Worm (Caenorhabditis elegans) whole organism, L4 larva: Measurements from ENCODE around the gene mrpl-37.

Experiments
- ZK546.5 ChIP-seq, 2 experiments: sonication (generic microtip); optimal IDR thresholded peaks; 2 replicates each; lab custom pipeline; 2017; ENCODE audit warnings: missing biosample characterization in 2 of 2, missing genetic modification characterization in 2 of 2
- dpl-1 ChIP-seq: fragments of 150-350 bp; optimal IDR thresholded peaks from 2 replicates; lab custom pipeline; 2014; ENCODE audit warnings: missing biosample characterization, missing genetic modification reagents, missing genetic modification characterization
- hif-1 ChIP-seq, 2 experiments: sonication (generic microtip); optimal IDR thresholded peaks; 2 replicates each; lab custom pipeline; 2016 to 2017; ENCODE audit warnings: missing compliant biosample characterization in 2 of 2, missing genetic modification characterization in 2 of 2, missing genetic modification reagents in 2 of 2, missing genotype in 2 of 2, mild to moderate bottlenecking in 1 of 2
- lin-15B ChIP-seq: fragments of 150-350 bp; sonication (generic microtip); optimal IDR thresholded peaks from 3 replicates; lab custom pipeline; 2014; ENCODE audit warnings: missing biosample characterization, missing genetic modification characterization
- nhr-6 ChIP-seq: fragments of 150-350 bp; optimal IDR thresholded peaks from 2 replicates; lab custom pipeline; 2014; ENCODE audit warnings: missing biosample characterization, missing genetic modification characterization
- pha-4 ChIP-seq, 2 experiments: fragments of 150-350 bp in 1 of 2; fragments of 200-800 bp in 1 of 2; sonication (Bioruptor generic) in 1 of 2; IDR thresholded peaks in 1 of 2; optimal IDR thresholded peaks in 1 of 2; 2 replicates each; pipeline versions ENCODE4 v1.3.6 to Lab custom; 2014 to 2022; ENCODE audit warnings: missing genetic modification characterization in 2 of 2, missing genetic modification reagents in 2 of 2, missing biosample characterization in 1 of 2, missing compliant biosample characterization in 1 of 2
- sdz-12 ChIP-seq: fragments of 200-800 bp; sonication (Bioruptor generic); optimal IDR thresholded peaks from 2 replicates; lab custom pipeline; 2018; ENCODE audit warnings: mild to moderate bottlenecking, missing genetic modification characterization, missing compliant biosample characterization
- zfp-2 ChIP-seq: sonication (generic microtip); optimal IDR thresholded peaks from 2 replicates; lab custom pipeline; 2016; ENCODE audit warnings: mild to moderate bottlenecking, missing genetic modification characterization, missing compliant biosample characterization
- zip-2 ChIP-seq: fragments of 150-350 bp; optimal IDR thresholded peaks from 2 replicates; lab custom pipeline; 2014; ENCODE audit warnings: missing biosample characterization, missing genetic modification characterization

- no peak for TF ChIP-seq sdz-12 (GFP tag; lab: Kevin White, UChicago)
- TF ChIP-seq lin-15B (tag; lab: Kevin White, UChicago) = no peak
- no peak for TF ChIP-seq pha-4 (GFP tag; IDR thresholded peaks at IDR 0.05; lab: Robert Waterston, UW)
- no peak for TF ChIP-seq pha-4 (tag; optimal IDR thresholded peaks at IDR 0.05; lab: Kevin White, UChicago)
- no peak for TF ChIP-seq zip-2 (tag; lab: Kevin White, UChicago)
- no peak for TF ChIP-seq nhr-6 (tag; lab: Kevin White, UChicago)
- TF ChIP-seq ZK546.5 (tag; optimal IDR thresholded peaks at IDR 0.05; lab: Kevin White, UChicago) = no peak
- no peak for TF ChIP-seq zfp-2
- no peak for TF ChIP-seq hif-1 (tag; optimal IDR thresholded peaks at IDR 0.05; lab: Kevin White, UChicago)
- TF ChIP-seq dpl-1 (GFP tag; lab: Kevin White, UChicago) = no peak
Measured at ce11 chrII:13560553-13560952, 14.3 kb downstream of the mrpl-37 start.
